Worm (Caenorhabditis elegans): Measurements from ENCODE around the gene srj-4.

DNA sequence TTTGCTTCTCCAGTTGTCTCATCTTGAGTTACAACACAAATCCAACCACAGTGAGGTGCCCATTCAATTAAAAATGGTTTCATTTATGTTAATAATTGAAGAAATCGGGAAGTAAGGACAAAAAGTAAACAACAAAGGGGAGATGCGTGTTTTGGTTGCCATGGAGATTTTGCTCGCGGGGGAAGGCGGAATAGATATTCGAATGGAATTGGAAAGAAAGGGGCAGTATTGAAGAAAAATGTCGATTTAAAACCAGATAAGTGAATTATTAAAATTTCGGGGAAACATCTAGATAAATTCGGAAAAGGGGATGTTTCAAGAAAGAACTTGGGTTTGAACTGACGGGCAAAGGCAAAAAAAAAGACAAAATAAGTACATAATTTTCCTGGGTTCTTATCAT lies 12.4 kb upstream of the srj-4 start, which contains the start of gene che-11:
- TF ChIP-seq klf-2 (GFP tag; conservative IDR thresholded peaks at IDR 0.05) (no peak), cog-1 (tag; optimal IDR thresholded peaks at IDR 0.05) (no peak), T22C8.4 (GFP tag; IDR thresholded peaks at IDR 0.05) (no peak), ztf-23 (GFP tag; IDR thresholded peaks at IDR 0.05) (no peak), flt-1 (GFP tag; IDR thresholded peaks at IDR 0.05) (no peak), ztf-29 (GFP tag; IDR thresholded peaks at IDR 0.05) (no peak), tab-1 (GFP tag; IDR thresholded peaks at IDR 0.05) (no peak), med-1 (GFP tag; optimal IDR thresholded peaks at IDR 0.05; ENCODE audit: insufficient read depth) (no peak), ref-1 (GFP tag; conservative IDR thresholded peaks at IDR 0.05) (no peak)

Data from whole organism, midembryonic.